Worm (Caenorhabditis elegans): ENCODE results near the gene prcc-1.

DNA sequence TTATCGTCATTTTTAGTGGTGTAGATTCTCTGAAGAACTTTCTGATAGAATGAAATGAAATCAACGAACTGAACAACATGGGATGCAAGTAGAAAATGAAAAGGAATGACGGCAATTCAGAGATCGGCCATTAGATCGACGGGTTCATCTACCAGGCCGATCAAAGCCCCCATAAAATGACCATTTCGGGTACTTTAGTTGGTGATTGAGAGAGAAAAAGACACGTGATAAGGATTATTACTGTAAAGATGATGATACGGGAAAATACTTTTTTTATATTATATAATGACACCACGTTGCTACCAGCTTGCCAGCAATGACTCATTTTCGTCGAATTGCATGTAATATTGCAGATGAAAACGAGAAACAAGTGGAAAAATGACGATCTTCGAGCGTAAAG lies 16.2 kb upstream of the prcc-1 start, which contains the start of gene best-1:
- TF ChIP-seq lsy-2 (tag; optimal IDR thresholded peaks at IDR 0.05): no peak
- no peak for TF ChIP-seq egl-27 (tag; optimal IDR thresholded peaks at IDR 0.05)
- TF ChIP-seq lin-11 (tag; optimal IDR thresholded peaks at IDR 0.05): no peak
- no peak for TF ChIP-seq elt-3 (tag; optimal IDR thresholded peaks at IDR 0.05)
- TF ChIP-seq ceh-82 (tag; optimal IDR thresholded peaks at IDR 0.05): no peak
- TF ChIP-seq nhr-23 (tag; optimal IDR thresholded peaks at IDR 0.05): no peak
- TF ChIP-seq sem-4 (tag; optimal IDR thresholded peaks at IDR 0.05): no peak
- no peak for TF ChIP-seq nhr-11 (tag; optimal IDR thresholded peaks at IDR 0.05)
- TF ChIP-seq nhr-6 (tag; optimal IDR thresholded peaks at IDR 0.05): no peak
- TF ChIP-seq unc-62 (GFP tag; optimal IDR thresholded peaks at IDR 0.05): no peak
- no peak for TF ChIP-seq nhr-12 (tag; optimal IDR thresholded peaks at IDR 0.05)
- TF ChIP-seq ztf-11 (tag; optimal IDR thresholded peaks at IDR 0.05): no peak
- no peak for TF ChIP-seq zag-1 (tag; optimal IDR thresholded peaks at IDR 0.05)
